Fruit fly (Drosophila melanogaster): ENCODE measurements around the gene CG3857.

The CG3857 gene

DNA sequence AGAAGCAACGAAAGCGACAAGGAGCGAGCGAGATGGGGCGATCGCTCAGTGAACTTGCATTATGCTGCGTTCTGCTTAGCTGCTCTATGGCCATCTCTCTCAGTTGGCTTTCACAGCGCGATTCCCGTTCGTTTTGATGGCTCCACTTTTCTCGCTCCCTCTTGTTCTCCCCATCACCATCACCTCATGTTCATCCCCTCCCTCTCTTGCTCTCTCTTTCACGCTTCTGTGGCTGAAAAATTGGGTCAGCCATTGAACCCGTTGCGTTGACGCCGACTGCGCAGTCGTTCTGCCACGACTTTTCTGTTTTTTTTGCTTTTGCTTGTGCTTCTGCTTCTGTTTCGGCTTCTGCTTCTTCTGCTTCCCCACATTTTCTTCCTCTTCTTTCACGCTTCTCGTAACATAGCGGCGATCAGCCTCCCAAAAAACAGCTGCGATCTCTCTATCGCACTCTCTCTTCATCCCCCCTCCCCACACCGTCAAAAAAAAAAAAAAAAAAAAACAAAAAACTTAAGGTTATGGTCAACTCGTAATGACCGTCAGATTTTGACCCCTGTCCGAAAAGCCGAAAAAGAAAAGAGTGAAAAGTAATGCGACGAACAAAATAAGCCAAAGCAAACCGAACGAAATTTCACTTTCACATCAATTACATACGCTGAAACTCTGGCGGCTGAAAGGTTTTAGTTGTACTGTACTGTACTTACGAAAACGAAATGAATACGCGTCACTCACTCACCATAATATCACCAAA is 30.9 kb upstream of the CG3857 start (continued):
- TF ChIP-seq CG32772 (GFP tag; IDR thresholded peaks at IDR 0.05) (peak; percentile 48), bbx (GFP tag; IDR thresholded peaks at IDR 0.05; ENCODE audit: partially characterized antibody) (no peak), CG12104 (GFP tag; optimal IDR thresholded peaks at IDR 0.05) (no peak), NC2α (GFP tag; optimal IDR thresholded peaks at IDR 0.05) (no peak), CG9817 (tag; optimal IDR thresholded peaks at IDR 0.05) (no peak), CG12236 (GFP tag; optimal IDR thresholded peaks at IDR 0.05) (no peak), CG10147 (GFP tag; optimal IDR thresholded peaks at IDR 0.05) (no peak), CG13424 (tag; optimal IDR thresholded peaks at IDR 0.05) (no peak), MBD-R2 (GFP tag; IDR thresholded peaks at IDR 0.05) (no peak), Atf-2 (GFP tag; optimal IDR thresholded peaks at IDR 0.05) (no peak), dan (GFP tag; IDR thresholded peaks at IDR 0.05) (no peak), abd-A (tag; optimal IDR thresholded peaks at IDR 0.05) (peak; percentile 29), CG17912 (GFP tag; optimal IDR thresholded peaks at IDR 0.05) (no peak), Sry-β (GFP tag; optimal IDR thresholded peaks at IDR 0.05) (no peak), CG4282 (GFP tag; optimal IDR thresholded peaks at IDR 0.05) (no peak), CG13894 (tag; optimal IDR thresholded peaks at IDR 0.05) (no peak), sr (GFP tag; IDR thresholded peaks at IDR 0.05) (no peak), tll (GFP tag; optimal IDR thresholded peaks at IDR 0.05) (no peak), kni (GFP tag; optimal IDR thresholded peaks at IDR 0.05) (peak; percentile 87), CG15011 (GFP tag; optimal IDR thresholded peaks at IDR 0.05) (no peak), CG43689 (GFP tag; IDR thresholded peaks at IDR 0.05) (no peak), wor (GFP tag; IDR thresholded peaks at IDR 0.05) (no peak), CG11723 (GFP tag; optimal IDR thresholded peaks at IDR 0.05) (no peak), Doc2 (GFP tag; IDR thresholded peaks at IDR 0.05) (no peak), CG10654 (GFP tag; optimal IDR thresholded peaks at IDR 0.05) (no peak), bsh (GFP tag; optimal IDR thresholded peaks at IDR 0.05) (no peak), toy (GFP tag; IDR thresholded peaks at IDR 0.05) (no peak), Neu2 (GFP tag; optimal IDR thresholded peaks at IDR 0.05; ENCODE audit: borderline replicate concordance) (no peak), dmrt11E (tag; optimal IDR thresholded peaks at IDR 0.05) (no peak), esg (GFP tag; conservative IDR thresholded peaks at IDR 0.05) (no peak), Max (GFP tag; optimal IDR thresholded peaks at IDR 0.05) (no peak), grn (GFP tag; optimal IDR thresholded peaks at IDR 0.05) (no peak), CG4360 (GFP tag; IDR thresholded peaks at IDR 0.05) (no peak), dimm (GFP tag; IDR thresholded peaks at IDR 0.05) (no peak), CG1603 (tag; optimal IDR thresholded peaks at IDR 0.05) (no peak), eyg (GFP tag; optimal IDR thresholded peaks at IDR 0.05) (no peak), CG10366 (GFP tag; IDR thresholded peaks at IDR 0.05) (no peak), zfh2 (GFP tag; optimal IDR thresholded peaks at IDR 0.05) (no peak), GATAe (GFP tag; conservative IDR thresholded peaks at IDR 0.05) (no peak), CG8765 (GFP tag; IDR thresholded peaks at IDR 0.05) (no peak), CG2678 (tag; optimal IDR thresholded peaks at IDR 0.05) (no peak), CG10431 (GFP tag; optimal IDR thresholded peaks at IDR 0.05) (no peak), sqz (GFP tag; optimal IDR thresholded peaks at IDR 0.05) (peak; percentile 89), Adf1 (GFP tag; IDR thresholded peaks at IDR 0.05) (peak; percentile 68), CG11456 (GFP tag; IDR thresholded peaks at IDR 0.05) (no peak), CG2202 (tag; optimal IDR thresholded peaks at IDR 0.05) (no peak), p53 (GFP tag; optimal IDR thresholded peaks at IDR 0.05) (no peak), CG6254 (GFP tag; optimal IDR thresholded peaks at IDR 0.05) (no peak), Ssrp (tag; optimal IDR thresholded peaks at IDR 0.05) (no peak), CG14014 (GFP tag; IDR thresholded peaks at IDR 0.05) (no peak)

Measured in whole organism, embryonic.